Fruit fly (Drosophila melanogaster) whole organism, wandering third instar larva: Measurements from ENCODE around the gene Atg5.

Experiments used
- Abd-B ChIP-seq: fragments of >200 bp; optimal IDR thresholded peaks from 2 replicates; lab custom pipeline; 2017; ENCODE audit warnings: missing biosample characterization, missing genetic modification characterization
- CG32264 ChIP-seq: fragments of 200-800 bp; sonication (Bioruptor generic); optimal IDR thresholded peaks from 2 replicates; lab custom pipeline; 2016; ENCODE audit warnings: missing biosample characterization, missing genetic modification characterization
- CG9705 ChIP-seq: fragments of 200-800 bp; sonication (Bioruptor generic); optimal IDR thresholded peaks from 2 replicates; lab custom pipeline; 2018; ENCODE audit warnings: missing biosample characterization, mild to moderate bottlenecking, missing genetic modification characterization
- CrebA ChIP-seq: fragments of 200-800 bp; sonication (Bioruptor generic); optimal IDR thresholded peaks from 2 replicates; lab custom pipeline; 2016; ENCODE audit warnings: missing biosample characterization, mild to moderate bottlenecking, missing genetic modification characterization, borderline replicate concordance
- Dfd ChIP-seq: fragments of >200 bp; optimal IDR thresholded peaks from 2 replicates; lab custom pipeline; 2017; ENCODE audit warnings: missing biosample characterization, missing genetic modification characterization
- Dif ChIP-seq: fragments of 200-275, 200-300 bp; sonication (Bioruptor generic); optimal IDR thresholded peaks from 2 replicates; lab custom pipeline; 2018; ENCODE audit warnings: missing biosample characterization, missing genetic modification characterization; ENCODE audit not compliant: partially characterized antibody
- GATAd ChIP-seq: sonication (Bioruptor generic); optimal IDR thresholded peaks from 2 replicates; lab custom pipeline; 2016; ENCODE audit warnings: missing biosample characterization, missing genetic modification characterization
- HLH106 ChIP-seq: fragments of 200-800 bp; optimal IDR thresholded peaks from 3 replicates; lab custom pipeline; 2019; ENCODE audit warnings: missing biosample characterization, mild to moderate bottlenecking, missing genetic modification characterization, moderate library complexity
- Hnf4 ChIP-seq: fragments of 200-800 bp; sonication (Bioruptor generic); optimal IDR thresholded peaks from 2 replicates; lab custom pipeline; 2016; ENCODE audit warnings: missing biosample characterization, mild to moderate bottlenecking, missing genetic modification characterization
- Jra ChIP-seq: sonication (Bioruptor generic); optimal IDR thresholded peaks from 2 replicates; lab custom pipeline; 2016; ENCODE audit warnings: missing biosample characterization, missing genetic modification characterization
- Mio ChIP-seq: sonication (Bioruptor generic); optimal IDR thresholded peaks from 2 replicates; lab custom pipeline; 2016; ENCODE audit warnings: missing biosample characterization, missing genetic modification characterization
- Myc ChIP-seq: fragments of >200 bp; optimal IDR thresholded peaks from 2 replicates; lab custom pipeline; 2017
- N ChIP-seq: fragments of >200 bp; optimal IDR thresholded peaks from 2 replicates; lab custom pipeline; 2018; ENCODE audit warnings: missing biosample characterization, missing external identifiers, missing genetic modification characterization
- OdsH ChIP-seq: fragments of 200-800 bp; sonication (Bioruptor generic); optimal IDR thresholded peaks from 2 replicates; lab custom pipeline; 2016; ENCODE audit warnings: missing biosample characterization, mild to moderate bottlenecking, missing genetic modification characterization
- Sp1 ChIP-seq: fragments of 200-800 bp; sonication (Bioruptor generic); optimal IDR thresholded peaks from 3 replicates; lab custom pipeline; 2019; ENCODE audit warnings: missing biosample characterization, mild to moderate bottlenecking, missing genetic modification characterization, moderate library complexity
- br ChIP-seq: fragments of 200-800 bp; sonication (Bioruptor generic); optimal IDR thresholded peaks from 2 replicates; lab custom pipeline; 2016; ENCODE audit warnings: missing biosample characterization, missing genetic modification characterization
- brk ChIP-seq: fragments of 200-800 bp; sonication (Bioruptor generic); optimal IDR thresholded peaks from 2 replicates; lab custom pipeline; 2016; ENCODE audit warnings: missing biosample characterization, mild to moderate bottlenecking, missing genetic modification characterization
- dl ChIP-seq, 2 experiments: fragments of 175-275, 200-275 bp in 1 of 2; fragments of 200-275 bp in 1 of 2; sonication (Bioruptor generic); optimal IDR thresholded peaks; lab custom pipeline; 2018; ENCODE audit warnings: mild to moderate bottlenecking in 2 of 2, missing biosample characterization in 2 of 2, missing genetic modification characterization in 2 of 2, moderate library complexity in 2 of 2; ENCODE audit not compliant: partially characterized antibody in 2 of 2, insufficient read depth in 1 of 2
- dmrt93B ChIP-seq: fragments of 200-800 bp; sonication (Bioruptor generic); optimal IDR thresholded peaks from 2 replicates; lab custom pipeline; 2018; ENCODE audit warnings: missing biosample characterization, mild to moderate bottlenecking, missing genetic modification characterization
- dsf ChIP-seq: sonication (Bioruptor generic); optimal IDR thresholded peaks from 2 replicates; lab custom pipeline; 2016; ENCODE audit warnings: missing biosample characterization, missing genetic modification characterization, borderline replicate concordance
- ey ChIP-seq: fragments of 200-800 bp; sonication (Bioruptor generic); optimal IDR thresholded peaks from 2 replicates; lab custom pipeline; 2016; ENCODE audit warnings: missing biosample characterization, missing genetic modification characterization
- foxo ChIP-seq, 2 experiments: fragments of 200-800 bp; sonication (Bioruptor generic); optimal IDR thresholded peaks; 2 replicates in 1 of 2; 3 replicates in 1 of 2; lab custom pipeline; 2016 to 2017; ENCODE audit warnings: missing biosample characterization in 2 of 2, missing genetic modification characterization in 2 of 2
- h ChIP-seq: fragments of 200-800 bp; sonication (Bioruptor generic); optimal IDR thresholded peaks from 3 replicates; lab custom pipeline; 2016; ENCODE audit warnings: missing biosample characterization, mild to moderate bottlenecking, missing genetic modification characterization
- lola ChIP-seq: fragments of >200 bp; optimal IDR thresholded peaks from 2 replicates; lab custom pipeline; 2017; ENCODE audit warnings: missing biosample characterization, missing genetic modification characterization
- pan ChIP-seq: fragments of >200 bp; optimal IDR thresholded peaks from 2 replicates; lab custom pipeline; 2017
- psq ChIP-seq: fragments of 200-800 bp; sonication (Bioruptor generic); optimal IDR thresholded peaks from 3 replicates; lab custom pipeline; 2017; ENCODE audit warnings: missing biosample characterization, mild to moderate bottlenecking, missing genetic modification characterization, moderate library complexity
- rgr ChIP-seq: fragments of 200-800 bp; sonication (Bioruptor generic); optimal IDR thresholded peaks from 3 replicates; lab custom pipeline; 2016; ENCODE audit warnings: missing biosample characterization, mild to moderate bottlenecking, missing genetic modification characterization
- sv ChIP-seq: fragments of 200-800 bp; sonication (Bioruptor generic); optimal IDR thresholded peaks from 3 replicates; lab custom pipeline; 2016; ENCODE audit warnings: missing biosample characterization, missing genetic modification characterization
- tai ChIP-seq: sonication (Bioruptor generic); optimal IDR thresholded peaks from 2 replicates; lab custom pipeline; 2016; ENCODE audit warnings: missing biosample characterization, missing genetic modification characterization
- usp ChIP-seq: fragments of >200 bp; optimal IDR thresholded peaks from 2 replicates; lab custom pipeline; 2017; ENCODE audit warnings: missing biosample characterization, missing genetic modification characterization

Gene Atg5

dm6 chrX:7284964-7285363, 38.6 kb downstream of the Atg5 start:
- no peak for TF ChIP-seq sv (GFP tag; lab: Kevin White, UChicago)
- TF ChIP-seq tai (GFP tag; lab: Kevin White, UChicago), result no peak
- no peak for TF ChIP-seq Dif (GFP tag; lab: Kevin White, UChicago)
- no peak for TF ChIP-seq Sp1 (GFP tag; lab: Kevin White, UChicago)
- TF ChIP-seq br (GFP tag; lab: Kevin White, UChicago), result no peak
- no peak for TF ChIP-seq CrebA (GFP tag; lab: Kevin White, UChicago)

DNA sequence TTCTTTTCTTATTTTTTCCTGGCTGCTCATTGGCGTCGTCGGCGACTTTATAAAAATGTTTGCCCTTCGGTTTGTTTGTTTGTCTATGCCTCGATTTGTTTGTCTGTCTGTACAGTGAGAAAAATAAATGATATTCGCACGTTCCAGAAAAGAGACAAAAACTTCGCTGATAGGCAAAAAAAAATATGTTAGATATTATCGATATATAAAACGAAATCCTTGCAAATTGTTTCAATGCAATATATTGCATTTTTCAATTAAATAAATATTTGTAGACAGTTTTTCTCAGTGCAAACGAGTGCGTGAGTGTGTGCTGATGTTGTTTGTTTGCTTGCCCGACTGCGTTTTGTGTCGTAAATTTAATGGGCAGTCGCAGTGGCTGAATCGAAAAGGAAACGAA, 46.5 kb downstream of the Atg5 start:
- TF ChIP-seq CG32264 (GFP tag; lab: Kevin White, UChicago) (no peak), brk (GFP tag; lab: Kevin White, UChicago) (peak; percentile 21), sv (GFP tag; lab: Kevin White, UChicago) (peak; percentile 28), foxo (GFP tag; optimal IDR thresholded peaks at IDR 0.05; lab: Kevin White, UChicago) (peak in 1 of 2 experiments; percentile 1), Hnf4 (GFP tag; lab: Kevin White, UChicago) (no peak), Myc (lab: Kevin White, UChicago) (no peak)

DNA sequence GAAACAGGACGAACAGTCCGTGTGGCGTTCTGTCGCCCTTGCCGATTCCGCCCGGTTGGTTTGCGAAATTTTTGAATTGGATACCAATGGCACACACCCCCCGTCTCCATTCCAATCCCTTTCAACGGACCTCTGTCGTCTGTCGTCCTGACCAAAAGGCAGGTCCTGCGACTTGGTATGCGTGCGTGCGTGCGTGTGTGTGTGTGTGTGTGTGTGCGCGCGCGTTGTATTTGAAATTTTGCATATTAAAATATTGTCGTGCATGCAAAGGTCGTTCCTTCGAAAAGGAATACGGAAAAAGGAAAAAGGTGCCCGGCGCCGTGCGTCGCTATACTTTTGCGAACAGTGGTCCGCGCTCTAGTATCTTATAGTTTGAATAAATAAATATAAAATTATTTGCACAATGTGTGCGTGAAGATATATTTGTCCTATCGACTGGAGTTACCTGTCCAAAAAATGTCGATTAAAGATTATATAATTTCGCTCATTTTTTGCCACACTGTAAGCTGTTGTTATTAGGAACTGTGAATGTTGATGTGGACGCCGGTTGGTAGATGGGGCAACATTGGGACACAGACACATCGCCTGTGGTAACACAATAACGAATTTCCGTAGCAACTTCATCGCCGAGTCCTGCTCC, 52.1 kb downstream of the Atg5 start:
- TF ChIP-seq pan (lab: Kevin White, UChicago), result peak; percentile 74
- no peak for TF ChIP-seq foxo (GFP tag; optimal IDR thresholded peaks at IDR 0.05; lab: Kevin White, UChicago)
- TF ChIP-seq Mio, result no peak
- TF ChIP-seq dsf (GFP tag; lab: Kevin White, UChicago), result no peak
- TF ChIP-seq rgr (GFP tag; lab: Kevin White, UChicago), result no peak
- TF ChIP-seq Jra (GFP tag; lab: Kevin White, UChicago), result no peak
- TF ChIP-seq GATAd, result no peak
- TF ChIP-seq Hnf4 (GFP tag; lab: Kevin White, UChicago), result no peak
- peak; percentile 99 for TF ChIP-seq Dfd (GFP tag; lab: Kevin White, UChicago)
- TF ChIP-seq lola (GFP tag; lab: Kevin White, UChicago), result no peak
- no peak for TF ChIP-seq OdsH
- TF ChIP-seq h (GFP tag; lab: Kevin White, UChicago), result no peak

- TF ChIP-seq OdsH, result no peak
- no peak for TF ChIP-seq N
- no peak for TF ChIP-seq psq (GFP tag; lab: Kevin White, UChicago)
- TF ChIP-seq tai (GFP tag; lab: Kevin White, UChicago), result no peak
- TF ChIP-seq dmrt93B (GFP tag; lab: Kevin White, UChicago), result no peak
- TF ChIP-seq Dfd (GFP tag; lab: Kevin White, UChicago), result no peak
- no peak for TF ChIP-seq HLH106 (tag; lab: Kevin White, UChicago)
- TF ChIP-seq ey (GFP tag; lab: Kevin White, UChicago), result no peak
- TF ChIP-seq CG9705 (GFP tag; lab: Kevin White, UChicago), result no peak
- TF ChIP-seq usp (GFP tag; lab: Kevin White, UChicago), result no peak
- TF ChIP-seq lola (GFP tag; lab: Kevin White, UChicago), result no peak
- TF ChIP-seq Abd-B (GFP tag; lab: Kevin White, UChicago), result no peak
- TF ChIP-seq Mio, result no peak
- TF ChIP-seq Sp1 (GFP tag; lab: Kevin White, UChicago), result no peak
- no peak for TF ChIP-seq brk (GFP tag; lab: Kevin White, UChicago)
- TF ChIP-seq dl (GFP tag; optimal IDR thresholded peaks at IDR 0.05; lab: Kevin White, UChicago; ENCODE audit: insufficient read depth in 1 of 2, partially characterized antibody in 2 of 2), result no peak
- no peak for TF ChIP-seq Hnf4 (GFP tag; lab: Kevin White, UChicago)
These were observed 57.0 kb downstream of the Atg5 start, which contains the start of gene CG1958 for dm6 chrX:7266604-7267003. CG1958 (plus strand) TSS chrX:7266904.
